Fruit fly (Drosophila melanogaster) whole organism, embryonic: ENCODE results near the gene Zip89B.

ENCODE experiments used
- CG1024 ChIP-seq: fragments of 200-800 bp; sonication (Bioruptor generic); IDR thresholded peaks from 2 replicates; pipeline ENCODE4 v1.3.6; 2022; ENCODE audit warnings: missing biosample characterization, missing genetic modification characterization
- CG10321 ChIP-seq: fragments of 200-800 bp; sonication (Bioruptor generic); IDR thresholded peaks from 2 replicates; pipeline ENCODE4 v1.3.6; 2022; ENCODE audit warnings: missing biosample characterization, missing genetic modification characterization
- CG10959 ChIP-seq: fragments of 200-800 bp; sonication (Bioruptor generic); IDR thresholded peaks from 2 replicates; pipeline ENCODE4 v1.3.6; 2022; ENCODE audit warnings: missing biosample characterization, missing genetic modification characterization
- CG11695 ChIP-seq: fragments of 200-800 bp; sonication (Bioruptor generic); IDR thresholded peaks from 3 replicates; pipeline ENCODE4 v1.3.6; 2022; ENCODE audit warnings: missing biosample characterization, missing genetic modification characterization
- CG13424 ChIP-seq: fragments of 200-800 bp; sonication (Bioruptor generic); optimal IDR thresholded peaks from 2 replicates; lab custom pipeline; 2019; ENCODE audit warnings: missing biosample characterization, mild to moderate bottlenecking, missing genetic modification characterization, moderate library complexity
- CG15479 ChIP-seq: fragments of 200-800 bp; sonication (Bioruptor generic); optimal IDR thresholded peaks from 3 replicates; lab custom pipeline; 2019; ENCODE audit warnings: missing biosample characterization, mild to moderate bottlenecking, missing genetic modification characterization, moderate library complexity
- CG17912 ChIP-seq: fragments of 200-800 bp; sonication (Bioruptor generic); optimal IDR thresholded peaks from 2 replicates; lab custom pipeline; 2018; ENCODE audit warnings: missing biosample characterization, mild to moderate bottlenecking, missing genetic modification characterization
- CG1832 ChIP-seq: fragments of 200-800 bp; sonication (Bioruptor generic); optimal IDR thresholded peaks from 2 replicates; lab custom pipeline; 2017; ENCODE audit warnings: missing biosample characterization, mild to moderate bottlenecking, missing genetic modification characterization, inconsistent platforms
- CG2199 ChIP-seq: fragments of 200-800 bp; sonication (Bioruptor generic); IDR thresholded peaks from 3 replicates; pipeline ENCODE4 v1.3.6; 2022; ENCODE audit warnings: missing biosample characterization, missing genetic modification characterization
- CG32532 ChIP-seq: fragments of 200-800 bp; sonication (Bioruptor generic); IDR thresholded peaks from 2 replicates; pipeline ENCODE4 v1.3.6; 2022; ENCODE audit warnings: missing biosample characterization, missing genetic modification characterization
- CG33557 ChIP-seq: fragments of 200-800 bp; sonication (Bioruptor generic); optimal IDR thresholded peaks from 2 replicates; lab custom pipeline; 2019; ENCODE audit warnings: missing biosample characterization, mild to moderate bottlenecking, missing genetic modification characterization, moderate library complexity
- CG4360 ChIP-seq: fragments of 200-800 bp; sonication (Bioruptor generic); IDR thresholded peaks from 2 replicates; pipeline ENCODE4 v1.3.6; 2022; ENCODE audit warnings: missing biosample characterization, missing genetic modification characterization
- CG6683 ChIP-seq: fragments of 200-800 bp; sonication (Bioruptor generic); optimal IDR thresholded peaks from 2 replicates; lab custom pipeline; 2017; ENCODE audit warnings: missing biosample characterization, mild to moderate bottlenecking, missing genetic modification characterization, missing genetic modification reagents
- CG6765 ChIP-seq: fragments of 200-800 bp; sonication (Bioruptor generic); optimal IDR thresholded peaks from 3 replicates; lab custom pipeline; 2017; ENCODE audit warnings: missing biosample characterization, mild to moderate bottlenecking, missing genetic modification characterization
- CG6854 ChIP-seq: fragments of 200-800 bp; sonication (Bioruptor generic); optimal IDR thresholded peaks from 3 replicates; lab custom pipeline; 2017; ENCODE audit warnings: missing biosample characterization, mild to moderate bottlenecking, missing genetic modification characterization
- CG8944 ChIP-seq: fragments of 200-800 bp; sonication (Bioruptor generic); optimal IDR thresholded peaks from 3 replicates; lab custom pipeline; 2016; ENCODE audit warnings: missing biosample characterization, missing genetic modification characterization
- CoRest ChIP-seq: fragments of 200-800 bp; sonication (Bioruptor generic); optimal IDR thresholded peaks from 3 replicates; lab custom pipeline; 2018; ENCODE audit warnings: missing biosample characterization, mild to moderate bottlenecking, missing genetic modification characterization, moderate library complexity
- Dip3 ChIP-seq: fragments of 200-800 bp; sonication (Bioruptor generic); optimal IDR thresholded peaks from 3 replicates; lab custom pipeline; 2016; ENCODE audit warnings: missing biosample characterization, missing genetic modification characterization
- Dref ChIP-seq: fragments of 200-800 bp; sonication (Bioruptor generic); IDR thresholded peaks from 2 replicates; pipeline ENCODE4 v1.3.6; 2022; ENCODE audit warnings: missing biosample characterization, missing genetic modification characterization
- Fer2 ChIP-seq: fragments of 200-800 bp; sonication (Bioruptor generic); optimal IDR thresholded peaks from 2 replicates; lab custom pipeline; 2018; ENCODE audit warnings: missing biosample characterization, mild to moderate bottlenecking, missing genetic modification characterization, moderate library complexity
- Fer3 ChIP-seq: fragments of 200-800 bp; sonication (Bioruptor generic); optimal IDR thresholded peaks from 2 replicates; lab custom pipeline; 2018; ENCODE audit warnings: missing biosample characterization, mild to moderate bottlenecking, missing genetic modification characterization, moderate library complexity
- HLH3B ChIP-seq: fragments of 200-800 bp; sonication (Bioruptor generic); IDR thresholded peaks from 2 replicates; pipeline ENCODE4 v1.3.6; 2022; ENCODE audit warnings: missing biosample characterization, missing genetic modification characterization
- Hr39 ChIP-seq: fragments of >200 bp; optimal IDR thresholded peaks from 2 replicates; lab custom pipeline; 2017
- Hr51 ChIP-seq, 2 experiments: fragments of 200-800 bp; sonication (Bioruptor generic); optimal IDR thresholded peaks; 2 replicates in 1 of 2; 3 replicates in 1 of 2; lab custom pipeline; 2016 to 2018; ENCODE audit warnings: missing biosample characterization in 2 of 2, missing genetic modification characterization in 2 of 2, mild to moderate bottlenecking in 1 of 2, moderate library complexity in 1 of 2
- Hr78 ChIP-seq, 2 experiments: fragments of 200-800 bp in 1 of 2; fragments of >200 bp in 1 of 2; sonication (Bioruptor generic) in 1 of 2; optimal IDR thresholded peaks; 2 replicates each; lab custom pipeline; 2017 to 2019; ENCODE audit warnings: missing biosample characterization in 2 of 2, missing genetic modification characterization in 2 of 2, mild to moderate bottlenecking in 1 of 2, moderate library complexity in 1 of 2
- Med ChIP-seq: fragments of 200-800 bp; sonication (Bioruptor generic); peaks from one replicate; lab custom pipeline; 2016; ENCODE audit warnings: missing biosample characterization, missing genetic modification characterization, mild to moderate bottlenecking, inconsistent platforms, moderate library complexity
- Mrtf ChIP-seq: fragments of 200-800 bp; sonication (Bioruptor generic); IDR thresholded peaks from 3 replicates; pipeline ENCODE4 v1.3.6; 2022; ENCODE audit warnings: missing biosample characterization, missing genetic modification characterization
- Ravus ChIP-seq: fragments of 200-800 bp; sonication (Bioruptor generic); IDR thresholded peaks from 2 replicates; pipeline ENCODE4 v1.3.6; 2022; ENCODE audit warnings: missing biosample characterization, missing genetic modification characterization
- Rfx ChIP-seq: fragments of 200-800 bp; sonication (Bioruptor generic); IDR thresholded peaks from 2 replicates; pipeline ENCODE4 v1.3.6; 2022; ENCODE audit warnings: missing biosample characterization, missing genetic modification characterization
- aop ChIP-seq: fragments of 200-800 bp; sonication (Bioruptor generic); IDR thresholded peaks from 2 replicates; pipeline ENCODE4 v1.3.6; 2022; ENCODE audit warnings: missing biosample characterization, missing genetic modification characterization
- bab2 ChIP-seq: fragments of 200-800 bp; sonication (Bioruptor generic); optimal IDR thresholded peaks from 2 replicates; lab custom pipeline; 2016; ENCODE audit warnings: missing biosample characterization, missing genetic modification characterization
- crc ChIP-seq: fragments of 200-800 bp; sonication (Bioruptor generic); optimal IDR thresholded peaks from 2 replicates; lab custom pipeline; 2016; ENCODE audit warnings: missing biosample characterization, missing genetic modification characterization
- da ChIP-seq: fragments of 200-800 bp; sonication (Bioruptor generic); optimal IDR thresholded peaks from 2 replicates; lab custom pipeline; 2016; ENCODE audit warnings: missing biosample characterization, missing genetic modification characterization
- dimm ChIP-seq: fragments of 200-800 bp; sonication (Bioruptor generic); IDR thresholded peaks from 2 replicates; pipeline ENCODE4 v1.3.6; 2022; ENCODE audit warnings: missing biosample characterization, missing genetic modification characterization
- gcm ChIP-seq: fragments of 200-800 bp; sonication (Bioruptor generic); optimal IDR thresholded peaks from 2 replicates; lab custom pipeline; 2019; ENCODE audit warnings: missing biosample characterization, mild to moderate bottlenecking, missing genetic modification characterization, moderate library complexity
- insv ChIP-seq, 2 experiments: fragments of 200-800 bp; sonication (Bioruptor generic); optimal IDR thresholded peaks; 3 replicates each; lab custom pipeline; 2016 to 2018; ENCODE audit warnings: missing biosample characterization in 2 of 2, missing genetic modification characterization in 2 of 2
- knrl ChIP-seq: fragments of 200-800 bp; sonication (Bioruptor generic); IDR thresholded peaks from 3 replicates; pipeline ENCODE4 v1.3.6; 2022; ENCODE audit warnings: missing biosample characterization, missing genetic modification characterization; ENCODE audit not compliant: partially characterized antibody
- luna ChIP-seq: fragments of 200-800 bp; sonication (Bioruptor generic); optimal IDR thresholded peaks from 2 replicates; lab custom pipeline; 2016; ENCODE audit warnings: missing biosample characterization, missing genetic modification characterization
- pho ChIP-seq: fragments of 200-800 bp; sonication (Bioruptor generic); optimal IDR thresholded peaks from 2 replicates; lab custom pipeline; 2016; ENCODE audit warnings: missing biosample characterization, missing genetic modification characterization
- ro ChIP-seq: fragments of 200-800 bp; sonication (Bioruptor generic); IDR thresholded peaks from 2 replicates; pipeline ENCODE4 v1.3.6; 2022; ENCODE audit warnings: missing biosample characterization, missing genetic modification characterization
- sens ChIP-seq: fragments of 200-800 bp; sonication (Bioruptor generic); peaks from one replicate; lab custom pipeline; 2016; ENCODE audit warnings: missing biosample characterization, missing genetic modification characterization
- shn ChIP-seq: fragments of 200-800 bp; sonication (Bioruptor generic); optimal IDR thresholded peaks from 3 replicates; lab custom pipeline; 2016; ENCODE audit warnings: missing biosample characterization, missing genetic modification characterization
- slou ChIP-seq: fragments of 200-800 bp; sonication (Bioruptor generic); optimal IDR thresholded peaks from 3 replicates; lab custom pipeline; 2016; ENCODE audit warnings: missing biosample characterization, missing genetic modification characterization
- tna ChIP-seq: fragments of 200-800 bp; sonication (Bioruptor generic); IDR thresholded peaks from 2 replicates; pipeline ENCODE4 v1.3.6; 2022; ENCODE audit warnings: missing biosample characterization, missing genetic modification characterization; ENCODE audit not compliant: partially characterized antibody
- trem ChIP-seq: fragments of 200-800 bp; optimal IDR thresholded peaks from 3 replicates; lab custom pipeline; 2019; ENCODE audit warnings: missing biosample characterization, mild to moderate bottlenecking, missing genetic modification characterization, moderate library complexity
- vvl ChIP-seq: fragments of 200-800 bp; sonication (Bioruptor generic); IDR thresholded peaks from 2 replicates; pipeline ENCODE4 v1.3.6; 2022; ENCODE audit warnings: missing biosample characterization, missing genetic modification characterization
- z ChIP-seq: fragments of 200-800 bp; sonication (Bioruptor generic); IDR thresholded peaks from 3 replicates; pipeline ENCODE4 v1.3.6; 2022; ENCODE audit warnings: missing biosample characterization, missing genetic modification characterization

Gene Zip89B

DNA sequence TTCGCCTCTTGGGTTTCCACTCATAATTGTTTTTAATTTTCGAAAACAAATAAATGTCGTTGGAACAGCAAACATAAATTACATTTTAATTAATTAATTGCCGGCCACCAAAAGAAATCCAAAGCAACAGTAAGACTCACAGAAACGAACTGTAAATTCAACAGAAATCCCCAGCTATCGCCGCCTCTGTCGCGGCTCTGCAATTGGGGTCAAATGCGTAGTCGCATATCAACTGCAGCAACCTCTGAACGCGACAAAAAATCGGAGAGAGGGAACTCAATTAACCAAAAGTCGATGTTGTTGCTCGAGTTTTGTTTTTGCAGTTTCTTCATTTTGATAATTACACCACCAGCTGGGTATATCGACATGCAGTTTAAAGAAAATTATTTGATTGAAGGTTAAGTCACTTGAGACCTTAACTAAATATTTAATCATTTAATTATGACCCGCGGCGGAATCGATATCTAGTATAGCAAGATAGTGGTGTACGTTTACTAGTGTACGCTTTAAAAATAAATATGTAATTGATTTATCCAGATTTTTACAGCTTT lies 26.1 kb upstream of the Zip89B start (continued):
- TF ChIP-seq CG13424 (tag; lab: Kevin White, UChicago) (peak; percentile 9), luna (GFP tag; lab: Kevin White, UChicago) (no peak), CG10959 (no peak), slou (no peak), Hr51 (GFP tag; optimal IDR thresholded peaks at IDR 0.05; lab: Kevin White, UChicago) (no peak), Dref (GFP tag; lab: Robert Waterston, UW) (no peak), da (no peak), CG17912 (GFP tag; lab: Kevin White, UChicago) (no peak), Hr39 (no peak), insv (GFP tag; optimal IDR thresholded peaks at IDR 0.05; lab: Kevin White, UChicago) (no peak), CG6854 (GFP tag; lab: Kevin White, UChicago) (no peak), CG4360 (GFP tag; lab: Robert Waterston, UW) (0 out of 2 replicates have a peak, but pooled peaks have one; percentile 8), Hr78 (GFP tag; optimal IDR thresholded peaks at IDR 0.05; lab: Kevin White, UChicago) (peak in 1 of 2 experiments; percentile 94), bab2 (GFP tag; lab: Kevin White, UChicago) (no peak), CG10321 (GFP tag; lab: Robert Waterston, UW) (no peak), Dip3 (GFP tag; lab: Kevin White, UChicago) (no peak), CG1024 (GFP tag; lab: Robert Waterston, UW) (no peak), CG33557 (GFP tag; lab: Kevin White, UChicago) (no peak), CG6683 (GFP tag; lab: Kevin White, UChicago) (no peak), ro (GFP tag; lab: Robert Waterston, UW) (no peak), aop (GFP tag; lab: Robert Waterston, UW) (no peak), Med (GFP tag; lab: Kevin White, UChicago) (peak; percentile 39), CG32532 (GFP tag; lab: Robert Waterston, UW) (no peak), Fer2 (tag; lab: Kevin White, UChicago) (no peak), vvl (GFP tag; lab: Robert Waterston, UW) (no peak), Rfx (no peak), Fer3 (tag; lab: Kevin White, UChicago) (no peak), trem (tag; lab: Kevin White, UChicago) (no peak), crc (GFP tag; lab: Kevin White, UChicago) (no peak), shn (GFP tag; lab: Kevin White, UChicago) (no peak), CG8944 (no peak), CG11695 (GFP tag; lab: Robert Waterston, UW) (0 out of 3 replicates have a peak, but pooled peaks have one; percentile 22), tna (no peak), sens (GFP tag; lab: Kevin White, UChicago) (peak; percentile 0), pho (GFP tag; lab: Kevin White, UChicago) (no peak), CG15479 (no peak), knrl (GFP tag; lab: Robert Waterston, UW) (no peak), dimm (GFP tag; lab: Robert Waterston, UW) (no peak), gcm (GFP tag; lab: Kevin White, UChicago) (no peak), CG2199 (GFP tag; lab: Robert Waterston, UW) (peak; percentile 72; the same call in 2 of the 3 replicates), CG6765 (GFP tag; lab: Kevin White, UChicago) (no peak), Mrtf (GFP tag; lab: Robert Waterston, UW) (no peak), CoRest (tag; lab: Kevin White, UChicago) (no peak), CG1832 (GFP tag; lab: Kevin White, UChicago) (no peak), HLH3B (GFP tag; lab: Robert Waterston, UW) (no peak), Ravus (GFP tag; lab: Robert Waterston, UW) (no peak), z (GFP tag; lab: Robert Waterston, UW) (0 out of 3 replicates have a peak, but pooled peaks have one; percentile 31)
